Fruit fly (Drosophila melanogaster): ENCODE data around the gene CG2150.

CG2150 gene

DNA sequence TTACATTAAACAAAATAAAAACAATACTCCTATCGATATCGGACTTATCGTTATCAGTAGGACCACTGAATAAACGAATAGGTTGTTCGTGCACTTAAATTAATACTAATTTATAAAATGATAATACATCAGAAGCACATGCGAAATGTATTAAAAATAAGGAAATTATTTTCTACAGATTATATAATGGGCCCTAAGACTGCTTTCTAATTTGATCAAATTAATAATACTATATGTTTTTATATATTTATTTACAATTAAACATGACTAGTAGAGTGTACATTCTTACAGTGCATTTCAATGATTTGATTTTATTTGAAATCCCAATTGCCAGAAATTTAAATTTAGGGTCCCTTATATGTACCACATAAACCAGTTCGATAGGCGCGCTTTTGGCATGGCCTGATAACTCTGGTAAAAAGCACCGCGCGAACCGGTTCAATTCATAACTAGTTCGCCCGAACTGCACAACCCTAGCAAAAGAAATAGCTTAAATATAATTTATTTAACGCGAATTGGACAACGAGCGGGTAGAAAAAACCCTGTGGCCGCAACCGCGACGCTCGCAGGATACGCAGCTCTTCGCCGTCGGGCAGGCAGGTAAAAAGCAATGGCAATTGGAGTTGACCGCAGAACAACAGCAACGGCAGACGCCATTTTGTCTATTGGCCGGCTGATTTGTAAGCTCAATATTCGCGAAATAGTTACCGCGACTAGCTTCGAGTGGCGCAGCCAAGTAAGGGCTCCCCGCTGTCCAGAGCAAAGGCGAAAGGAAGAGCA lies 12.2 kb upstream of the CG2150 start, which contains the start of the genes CG2126 and faf (continued):
- peak; percentile 22 for TF ChIP-seq CG34376 (GFP tag; optimal IDR thresholded peaks at IDR 0.05)
- TF ChIP-seq Hr39 (optimal IDR thresholded peaks at IDR 0.05) = no peak
- peak; percentile 78 for TF ChIP-seq H2.0 (GFP tag; IDR thresholded peaks at IDR 0.05)
- no peak for TF ChIP-seq tup (GFP tag; optimal IDR thresholded peaks at IDR 0.05)
- TF ChIP-seq D19B (GFP tag; optimal IDR thresholded peaks at IDR 0.05) = peak; percentile 43
- TF ChIP-seq pum (GFP tag; optimal IDR thresholded peaks at IDR 0.05) = peak; percentile 41
- TF ChIP-seq CG33557 (GFP tag; optimal IDR thresholded peaks at IDR 0.05) = peak; percentile 59
- peak; percentile 85 for TF ChIP-seq NFAT (GFP tag; IDR thresholded peaks at IDR 0.05)
- TF ChIP-seq CG10147 (GFP tag; optimal IDR thresholded peaks at IDR 0.05) = peak; percentile 60
- TF ChIP-seq Optix (GFP tag; IDR thresholded peaks at IDR 0.05) = no peak; the same call in 2 of the 3 replicates
- TF ChIP-seq Scr (GFP tag; IDR thresholded peaks at IDR 0.05; ENCODE audit: partially characterized antibody) = peak; percentile 59
- peak; percentile 75 for TF ChIP-seq CG2116 (GFP tag; optimal IDR thresholded peaks at IDR 0.05)
- no peak for TF ChIP-seq D19A (tag; optimal IDR thresholded peaks at IDR 0.05)
- TF ChIP-seq CG4328 (GFP tag; optimal IDR thresholded peaks at IDR 0.05) = peak; percentile 73
- TF ChIP-seq CG33213 (GFP tag; optimal IDR thresholded peaks at IDR 0.05) = peak; percentile 24
- peak; percentile 47 for TF ChIP-seq Poxn (GFP tag; IDR thresholded peaks at IDR 0.05)
- TF ChIP-seq fd3F (GFP tag; optimal IDR thresholded peaks at IDR 0.05) = peak; percentile 78
- TF ChIP-seq cg (GFP tag; optimal IDR thresholded peaks at IDR 0.05) = no peak
- TF ChIP-seq CG8281 (tag; optimal IDR thresholded peaks at IDR 0.05) = peak; percentile 49
- TF ChIP-seq CG13296 (GFP tag; optimal IDR thresholded peaks at IDR 0.05) = peak; percentile 76
- no peak for TF ChIP-seq CG18599 (GFP tag; optimal IDR thresholded peaks at IDR 0.05)
- TF ChIP-seq CG31388 (GFP tag; optimal IDR thresholded peaks at IDR 0.05) = peak; percentile 48
- TF ChIP-seq pros (GFP tag; optimal IDR thresholded peaks at IDR 0.05) = no peak
- 0 out of 2 replicates have a peak, but pooled peaks have one; percentile 51 for TF ChIP-seq sens-2 (GFP tag; IDR thresholded peaks at IDR 0.05)
- peak; percentile 77 for TF ChIP-seq Hmr (GFP tag; optimal IDR thresholded peaks at IDR 0.05)
- TF ChIP-seq CG16779 (GFP tag; IDR thresholded peaks at IDR 0.05) = no peak
- TF ChIP-seq CG11085 (GFP tag; IDR thresholded peaks at IDR 0.05) = peak; percentile 60; the same call in 1 of the 2 replicates
- no peak for TF ChIP-seq HLHmδ (GFP tag; optimal IDR thresholded peaks at IDR 0.05)
- TF ChIP-seq Neu2 (GFP tag; optimal IDR thresholded peaks at IDR 0.05; ENCODE audit: borderline replicate concordance) = no peak
- peak; percentile 63 for TF ChIP-seq CG9215 (GFP tag; IDR thresholded peaks at IDR 0.05)
- peak in 1 of 2 experiments; percentile 39 for TF ChIP-seq chif (GFP tag; optimal IDR thresholded peaks at IDR 0.05)
- TF ChIP-seq al (GFP tag; IDR thresholded peaks at IDR 0.05) = peak; percentile 70
- no peak for TF ChIP-seq ATbp (GFP tag; optimal IDR thresholded peaks at IDR 0.05)
- no peak for TF ChIP-seq pan (optimal IDR thresholded peaks at IDR 0.05)
- TF ChIP-seq pan (GFP tag; optimal IDR thresholded peaks at IDR 0.05 in 1 of 2, IDR thresholded peaks at IDR 0.05 in 1 of 2) = peak in 1 of 2 experiments; percentile 81
- TF ChIP-seq knrl (GFP tag; IDR thresholded peaks at IDR 0.05; ENCODE audit: partially characterized antibody) = peak; percentile 43; the same call in 2 of the 3 replicates
- TF ChIP-seq Bteb2 (GFP tag; optimal IDR thresholded peaks at IDR 0.05) = peak; percentile 41
- TF ChIP-seq ato (GFP tag; IDR thresholded peaks at IDR 0.05; ENCODE audit: partially characterized antibody) = no peak
- peak; percentile 52 for TF ChIP-seq CG4617 (GFP tag; optimal IDR thresholded peaks at IDR 0.05; ENCODE audit: borderline replicate concordance)
- TF ChIP-seq fd96Cb (tag; optimal IDR thresholded peaks at IDR 0.05) = peak; percentile 67
- TF ChIP-seq CG3838 (GFP tag; optimal IDR thresholded peaks at IDR 0.05) = no peak
- peak; percentile 31; the same call in 1 of the 2 replicates for TF ChIP-seq inv (GFP tag; IDR thresholded peaks at IDR 0.05; ENCODE audit: partially characterized antibody)
- no peak for TF ChIP-seq CG10565 (GFP tag; optimal IDR thresholded peaks at IDR 0.05)
- no peak for TF ChIP-seq CG10959 (GFP tag; IDR thresholded peaks at IDR 0.05)
- TF ChIP-seq CG6765 (GFP tag; optimal IDR thresholded peaks at IDR 0.05) = peak; percentile 13
- peak; percentile 56 for TF ChIP-seq CG7786 (GFP tag; optimal IDR thresholded peaks at IDR 0.05)
- TF ChIP-seq ara (GFP tag; IDR thresholded peaks at IDR 0.05) = peak; percentile 62; the same call in 1 of the 2 replicates
- peak; percentile 74 for TF ChIP-seq Fer3 (tag; optimal IDR thresholded peaks at IDR 0.05)

All from whole organism, embryonic.